Worm (Caenorhabditis elegans): Measurements from ENCODE around the gene F55H2.8.

- TF ChIP-seq ama-1 (optimal IDR thresholded peaks at IDR 0.05) (no peak), hmbx-1 (tag; optimal IDR thresholded peaks at IDR 0.05) (no peak), flt-1 (GFP tag; IDR thresholded peaks at IDR 0.05) (no peak), ceh-13 (GFP tag; optimal IDR thresholded peaks at IDR 0.05) (no peak), hnd-1 (tag; optimal IDR thresholded peaks at IDR 0.05) (no peak), hmg-4 (GFP tag; optimal IDR thresholded peaks at IDR 0.05) (no peak), B0310.2 (tag; optimal IDR thresholded peaks at IDR 0.05) (no peak), ceh-36 (tag; optimal IDR thresholded peaks at IDR 0.05) (no peak), pes-1 (GFP tag; IDR thresholded peaks at IDR 0.05) (no peak), aly-1 (tag; optimal IDR thresholded peaks at IDR 0.05) (no peak), tbx-37 (GFP tag; conservative IDR thresholded peaks at IDR 0.05) (no peak), sea-1 (GFP tag; conservative IDR thresholded peaks at IDR 0.05) (no peak), F13C5.2 (tag; optimal IDR thresholded peaks at IDR 0.05) (no peak)
Observed at ce11 chrIII:9489798-9490197, 23.9 kb upstream of the F55H2.8 start.

Data from whole organism, early embryonic.